Worm (Caenorhabditis elegans): ENCODE measurements around the gene athp-1.

- no peak for TF ChIP-seq ztf-23 (GFP tag; IDR thresholded peaks at IDR 0.05)
- TF ChIP-seq med-1 (GFP tag; optimal IDR thresholded peaks at IDR 0.05; ENCODE audit: insufficient read depth): no peak
- TF ChIP-seq cog-1 (tag; optimal IDR thresholded peaks at IDR 0.05): no peak
- no peak for TF ChIP-seq flt-1 (GFP tag; IDR thresholded peaks at IDR 0.05)
- no peak for TF ChIP-seq klf-2 (GFP tag; conservative IDR thresholded peaks at IDR 0.05)
- TF ChIP-seq tab-1 (GFP tag; IDR thresholded peaks at IDR 0.05): no peak
- no peak for TF ChIP-seq ztf-29 (GFP tag; IDR thresholded peaks at IDR 0.05)
- TF ChIP-seq ref-1 (GFP tag; conservative IDR thresholded peaks at IDR 0.05): no peak
Observed at ce11 chrIII:10875132-10875531, 6.4 kb upstream of the athp-1 start, which contains the start of gene C44B9.2.
